Fruit fly (Drosophila melanogaster): ENCODE measurements around the gene CheB38c.

CheB38c gene

DNA sequence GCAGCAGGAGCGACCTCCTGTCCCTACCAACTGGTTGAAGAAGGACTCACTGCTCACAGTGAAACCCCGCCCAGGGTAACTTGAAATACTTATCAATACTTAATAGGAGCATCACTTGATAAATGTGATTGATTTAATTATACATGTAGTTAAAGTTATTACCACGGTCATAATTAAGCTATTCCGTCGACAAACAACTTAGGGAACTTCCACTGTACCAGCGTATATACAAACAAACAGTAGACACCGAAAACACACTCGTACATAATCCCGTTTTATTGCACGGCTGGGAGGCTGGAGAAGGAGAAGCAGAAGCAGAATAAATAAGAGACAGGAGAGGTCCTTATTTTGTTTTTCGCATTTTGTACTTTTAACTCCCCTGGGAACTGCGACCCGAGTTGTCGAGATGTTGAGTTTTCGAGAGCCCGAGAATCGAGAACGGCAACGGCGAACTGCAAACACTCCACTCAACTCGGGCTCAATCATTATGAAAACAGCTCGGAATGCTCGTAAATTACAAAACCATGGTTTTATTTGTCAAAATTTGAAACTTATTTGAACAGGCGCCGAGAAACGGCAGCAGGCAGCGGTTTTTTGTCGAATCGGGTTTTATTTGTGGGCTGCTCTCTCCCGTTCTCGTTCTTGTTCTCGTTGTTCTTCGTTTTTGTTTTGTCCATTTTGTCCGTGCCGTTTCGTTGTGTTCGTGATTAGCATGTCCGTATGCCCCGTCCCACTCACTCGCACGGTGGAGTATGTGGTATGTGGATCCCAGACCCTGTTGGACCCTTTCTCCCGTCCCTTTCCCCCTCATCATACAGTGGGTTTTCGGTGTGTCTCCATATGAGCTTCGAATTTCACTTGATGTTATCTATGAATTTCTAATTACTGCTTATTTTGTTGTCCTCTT, 20.4 kb downstream of the CheB38c start:
- TF ChIP-seq ey (GFP tag; optimal IDR thresholded peaks at IDR 0.05) = peak; percentile 99
- peak; percentile 86 for TF ChIP-seq Mio (GFP tag; optimal IDR thresholded peaks at IDR 0.05)
- peak; percentile 95 for TF ChIP-seq dmrt93B (GFP tag; optimal IDR thresholded peaks at IDR 0.05)
- peak; percentile 5 for TF ChIP-seq Abd-B (GFP tag; optimal IDR thresholded peaks at IDR 0.05)
- peak; percentile 93 for TF ChIP-seq brk (GFP tag; optimal IDR thresholded peaks at IDR 0.05)
- TF ChIP-seq br (GFP tag; optimal IDR thresholded peaks at IDR 0.05) = peak; percentile 99
- no peak for TF ChIP-seq usp (GFP tag; optimal IDR thresholded peaks at IDR 0.05)
- peak; percentile 98 for TF ChIP-seq OdsH (GFP tag; optimal IDR thresholded peaks at IDR 0.05)
- peak; percentile 88 for TF ChIP-seq dsf (GFP tag; optimal IDR thresholded peaks at IDR 0.05; ENCODE audit: borderline replicate concordance)
- peak; percentile 76 for TF ChIP-seq CrebA (GFP tag; optimal IDR thresholded peaks at IDR 0.05; ENCODE audit: borderline replicate concordance)
- peak in 1 of 2 experiments; percentile 27 for TF ChIP-seq dl (GFP tag; optimal IDR thresholded peaks at IDR 0.05; ENCODE audit: insufficient read depth in 1 of 2, partially characterized antibody in 2 of 2)
- peak; percentile 89 for TF ChIP-seq Hr83 (GFP tag; optimal IDR thresholded peaks at IDR 0.05; ENCODE audit: poor library complexity, severe bottlenecking)
- no peak for TF ChIP-seq lola (GFP tag; optimal IDR thresholded peaks at IDR 0.05)
- TF ChIP-seq sv (GFP tag; optimal IDR thresholded peaks at IDR 0.05) = peak; percentile 55
- peak; percentile 99 for TF ChIP-seq fru (GFP tag; optimal IDR thresholded peaks at IDR 0.05)
- TF ChIP-seq Hr78 (GFP tag; optimal IDR thresholded peaks at IDR 0.05) = no peak
- TF ChIP-seq jim (GFP tag; optimal IDR thresholded peaks at IDR 0.05) = peak; percentile 39
- TF ChIP-seq CG32264 (GFP tag; optimal IDR thresholded peaks at IDR 0.05) = peak; percentile 96
- peak; percentile 73 to 99 for TF ChIP-seq foxo (GFP tag; optimal IDR thresholded peaks at IDR 0.05)
- TF ChIP-seq tai (GFP tag; optimal IDR thresholded peaks at IDR 0.05) = peak; percentile 96
- TF ChIP-seq CG9705 (GFP tag; optimal IDR thresholded peaks at IDR 0.05) = peak; percentile 97
- peak; percentile 78 for TF ChIP-seq Rel (GFP tag; optimal IDR thresholded peaks at IDR 0.05)
- peak; percentile 87 for TF ChIP-seq Rel (tag; optimal IDR thresholded peaks at IDR 0.05)
- peak; percentile 99 for TF ChIP-seq h (GFP tag; optimal IDR thresholded peaks at IDR 0.05)
- no peak for TF ChIP-seq N (GFP tag; optimal IDR thresholded peaks at IDR 0.05)
- TF ChIP-seq sage (GFP tag; optimal IDR thresholded peaks at IDR 0.05) = peak; percentile 95
- TF ChIP-seq Dfd (GFP tag; optimal IDR thresholded peaks at IDR 0.05) = peak; percentile 58
- TF ChIP-seq woc (GFP tag; optimal IDR thresholded peaks at IDR 0.05) = peak; percentile 99
- no peak for TF ChIP-seq pan (optimal IDR thresholded peaks at IDR 0.05)
- TF ChIP-seq Vsx2 (GFP tag; optimal IDR thresholded peaks at IDR 0.05; ENCODE audit: partially characterized antibody) = peak; percentile 53
- peak; percentile 96 for TF ChIP-seq Jra (GFP tag; optimal IDR thresholded peaks at IDR 0.05)
- peak; percentile 96 for TF ChIP-seq psq (GFP tag; optimal IDR thresholded peaks at IDR 0.05)
- peak; percentile 66 for TF ChIP-seq GATAd (GFP tag; optimal IDR thresholded peaks at IDR 0.05)
- TF ChIP-seq Myc (optimal IDR thresholded peaks at IDR 0.05) = no peak
- TF ChIP-seq rgr (GFP tag; optimal IDR thresholded peaks at IDR 0.05) = peak; percentile 98
- TF ChIP-seq Hnf4 (GFP tag; optimal IDR thresholded peaks at IDR 0.05) = peak; percentile 99
- peak; percentile 98 for TF ChIP-seq HLH106 (tag; optimal IDR thresholded peaks at IDR 0.05)
- peak; percentile 97 for TF ChIP-seq Sp1 (GFP tag; optimal IDR thresholded peaks at IDR 0.05)
- peak; percentile 12 for TF ChIP-seq Dif (GFP tag; optimal IDR thresholded peaks at IDR 0.05; ENCODE audit: partially characterized antibody)

dm6 chr2L:20798351-20798777, 22.3 kb downstream of the CheB38c start:
- TF ChIP-seq Vsx2 (GFP tag; optimal IDR thresholded peaks at IDR 0.05; ENCODE audit: partially characterized antibody) (peak; percentile 87), jim (GFP tag; optimal IDR thresholded peaks at IDR 0.05) (peak; percentile 17), fru (GFP tag; optimal IDR thresholded peaks at IDR 0.05) (peak; percentile 2), psq (GFP tag; optimal IDR thresholded peaks at IDR 0.05) (peak; percentile 94), Dif (GFP tag; optimal IDR thresholded peaks at IDR 0.05; ENCODE audit: partially characterized antibody) (peak; percentile 52), dl (GFP tag; optimal IDR thresholded peaks at IDR 0.05; ENCODE audit: insufficient read depth in 1 of 2, partially characterized antibody in 2 of 2) (peak in 1 of 2 experiments; percentile 18), Mio (GFP tag; optimal IDR thresholded peaks at IDR 0.05) (no peak), Jra (GFP tag; optimal IDR thresholded peaks at IDR 0.05) (no peak), woc (GFP tag; optimal IDR thresholded peaks at IDR 0.05) (no peak)

All from whole organism, wandering third instar larva.